Worm (Caenorhabditis elegans) whole organism, L2 larva: ENCODE results near the gene srw-138.

Experiments
- R02D3.7 ChIP-seq: fragments of 150-350 bp; optimal IDR thresholded peaks from 2 replicates; lab custom pipeline; 2014; ENCODE audit warnings: missing biosample characterization, missing genetic modification characterization
- fos-1 ChIP-seq: fragments of 150-350 bp; optimal IDR thresholded peaks from 2 replicates; lab custom pipeline; 2014; ENCODE audit warnings: missing biosample characterization, missing genetic modification characterization

- TF ChIP-seq R02D3.7 (tag; lab: Kevin White, UChicago) (no peak), fos-1 (no peak)
Observed at ce11 chrV:2991485-2991884, 28.6 kb upstream of the srw-138 start, which contains the start of gene srw-121.
